Fruit fly (Drosophila melanogaster) whole organism, embryonic: ENCODE data around the gene moon.

Experiments used
- Adf1 ChIP-seq: fragments of 200-800 bp; sonication (Bioruptor generic); IDR thresholded peaks from 2 replicates; pipeline ENCODE4 v1.3.6; 2022; ENCODE audit warnings: missing biosample characterization, missing genetic modification characterization
- Blimp-1 ChIP-seq: fragments of 200-800 bp; sonication (Bioruptor generic); optimal IDR thresholded peaks from 3 replicates; lab custom pipeline; 2018; ENCODE audit warnings: missing biosample characterization, missing genetic modification characterization, mild to moderate bottlenecking, moderate library complexity, missing genetic modification reagents
- CG10654 ChIP-seq: fragments of 200-800 bp; sonication (Bioruptor generic); optimal IDR thresholded peaks from 2 replicates; lab custom pipeline; 2016; ENCODE audit warnings: missing biosample characterization, missing genetic modification characterization
- CG11560 ChIP-seq: fragments of 200-800 bp; sonication (Bioruptor generic); IDR thresholded peaks from 3 replicates; pipeline ENCODE4 v1.3.6; 2022; ENCODE audit warnings: missing biosample characterization, missing genetic modification characterization
- CG12155 ChIP-seq: fragments of 200-800 bp; sonication (Bioruptor generic); optimal IDR thresholded peaks from 3 replicates; lab custom pipeline; 2016; ENCODE audit warnings: missing biosample characterization, missing genetic modification characterization
- CG14710 ChIP-seq: fragments of 200-800 bp; sonication (Bioruptor generic); optimal IDR thresholded peaks from 3 replicates; lab custom pipeline; 2019; ENCODE audit warnings: missing biosample characterization, mild to moderate bottlenecking, missing genetic modification characterization, moderate library complexity
- CG15011 ChIP-seq: fragments of 200-800 bp; sonication (Bioruptor generic); optimal IDR thresholded peaks from 3 replicates; lab custom pipeline; 2018; ENCODE audit warnings: missing biosample characterization, mild to moderate bottlenecking, missing genetic modification characterization
- CG15696 ChIP-seq: fragments of 200-800 bp; sonication (Bioruptor generic); optimal IDR thresholded peaks from 2 replicates; lab custom pipeline; 2019; ENCODE audit warnings: missing biosample characterization, mild to moderate bottlenecking, missing genetic modification characterization, moderate library complexity
- CG17328 ChIP-seq: fragments of 200-800 bp; sonication (Bioruptor generic); IDR thresholded peaks from 2 replicates; pipeline ENCODE4 v1.3.6; 2022; ENCODE audit warnings: missing biosample characterization, missing genetic modification characterization
- CG17359 ChIP-seq: fragments of 200-800 bp; sonication (Bioruptor generic); optimal IDR thresholded peaks from 3 replicates; lab custom pipeline; 2018; ENCODE audit warnings: missing biosample characterization, mild to moderate bottlenecking, missing genetic modification characterization, moderate library complexity
- CG17912 ChIP-seq: fragments of 200-800 bp; sonication (Bioruptor generic); optimal IDR thresholded peaks from 2 replicates; lab custom pipeline; 2018; ENCODE audit warnings: missing biosample characterization, mild to moderate bottlenecking, missing genetic modification characterization
- CG2199 ChIP-seq: fragments of 200-800 bp; sonication (Bioruptor generic); IDR thresholded peaks from 3 replicates; pipeline ENCODE4 v1.3.6; 2022; ENCODE audit warnings: missing biosample characterization, missing genetic modification characterization
- CG31365 ChIP-seq: fragments of 200-800 bp; sonication (Bioruptor generic); optimal IDR thresholded peaks from 2 replicates; lab custom pipeline; 2018; ENCODE audit warnings: missing biosample characterization, mild to moderate bottlenecking, missing genetic modification characterization
- CG31441 ChIP-seq: fragments of 200-800 bp; sonication (Bioruptor generic); IDR thresholded peaks from 2 replicates; pipeline ENCODE4 v1.3.6; 2022; ENCODE audit warnings: missing biosample characterization, missing genetic modification characterization
- CG42726 ChIP-seq: fragments of 200-800 bp; sonication (Bioruptor generic); IDR thresholded peaks from 2 replicates; pipeline ENCODE4 v1.3.6; 2022; ENCODE audit warnings: missing biosample characterization, missing genetic modification characterization; ENCODE audit not compliant: partially characterized antibody
- CG4730 ChIP-seq: fragments of 200-800 bp; sonication (Bioruptor generic); IDR thresholded peaks from 2 replicates; pipeline ENCODE4 v1.3.6; 2022; ENCODE audit warnings: missing biosample characterization, missing genetic modification characterization
- CG4820 ChIP-seq: fragments of 200-800 bp; sonication (Bioruptor generic); optimal IDR thresholded peaks from 3 replicates; lab custom pipeline; 2016; ENCODE audit warnings: missing biosample characterization, missing genetic modification characterization
- CG6689 ChIP-seq: fragments of 200-800 bp; sonication (Bioruptor generic); IDR thresholded peaks from 2 replicates; pipeline ENCODE4 v1.3.6; 2022; ENCODE audit warnings: missing biosample characterization, missing genetic modification characterization
- CG8388 ChIP-seq: fragments of 200-800 bp; sonication (Bioruptor generic); optimal IDR thresholded peaks from 2 replicates; lab custom pipeline; 2019; ENCODE audit warnings: missing biosample characterization, mild to moderate bottlenecking, missing genetic modification characterization, moderate library complexity
- Chrac-16 ChIP-seq: fragments of 200-800 bp; sonication (Bioruptor generic); optimal IDR thresholded peaks from 3 replicates; lab custom pipeline; 2016; ENCODE audit warnings: missing biosample characterization, missing genetic modification characterization
- Ets65A ChIP-seq: fragments of 200-800 bp; sonication (Bioruptor generic); peaks from one replicate; lab custom pipeline; 2016; ENCODE audit warnings: missing biosample characterization, missing genetic modification characterization
- Hmr ChIP-seq: fragments of 200-800 bp; sonication (Bioruptor generic); optimal IDR thresholded peaks from 3 replicates; lab custom pipeline; 2017; ENCODE audit warnings: mild to moderate bottlenecking, missing biosample characterization, missing genetic modification reagents, missing genetic modification characterization
- Lhr ChIP-seq: fragments of 200-800 bp; sonication (Bioruptor generic); optimal IDR thresholded peaks from 3 replicates; lab custom pipeline; 2017; ENCODE audit warnings: mild to moderate bottlenecking, missing biosample characterization, missing genetic modification reagents, missing genetic modification characterization
- Med ChIP-seq: fragments of 200-800 bp; sonication (Bioruptor generic); peaks from one replicate; lab custom pipeline; 2016; ENCODE audit warnings: missing biosample characterization, missing genetic modification characterization, mild to moderate bottlenecking, inconsistent platforms, moderate library complexity
- NC2α ChIP-seq: fragments of 200-800 bp; sonication (Bioruptor generic); optimal IDR thresholded peaks from 2 replicates; lab custom pipeline; 2016; ENCODE audit warnings: missing biosample characterization, missing genetic modification characterization
- NK7.1 ChIP-seq: fragments of 200-800 bp; sonication (Bioruptor generic); optimal IDR thresholded peaks from 3 replicates; lab custom pipeline; 2016; ENCODE audit warnings: missing biosample characterization, missing genetic modification characterization
- Neu2 ChIP-seq: fragments of 200-800 bp; sonication (Bioruptor generic); optimal IDR thresholded peaks from 3 replicates; lab custom pipeline; 2016; ENCODE audit warnings: missing biosample characterization, missing genetic modification characterization, borderline replicate concordance
- Optix ChIP-seq: fragments of 200-800 bp; sonication (Bioruptor generic); IDR thresholded peaks from 3 replicates; pipeline ENCODE4 v1.3.6; 2022; ENCODE audit warnings: missing biosample characterization, missing genetic modification characterization
- Sox102F ChIP-seq: fragments of 200-800 bp; sonication (Bioruptor generic); optimal IDR thresholded peaks from 2 replicates; lab custom pipeline; 2018; ENCODE audit warnings: missing biosample characterization, mild to moderate bottlenecking, missing genetic modification characterization, moderate library complexity
- Xbp1 ChIP-seq: fragments of 200-800 bp; sonication (Bioruptor generic); optimal IDR thresholded peaks from 3 replicates; lab custom pipeline; 2016; ENCODE audit warnings: missing biosample characterization, mild to moderate bottlenecking, missing genetic modification characterization
- az2 ChIP-seq: fragments of 200-800 bp; sonication (Bioruptor generic); optimal IDR thresholded peaks from 3 replicates; lab custom pipeline; 2016; ENCODE audit warnings: missing biosample characterization, missing genetic modification characterization
- cg ChIP-seq: fragments of 200-800 bp; sonication (Bioruptor generic); optimal IDR thresholded peaks from 3 replicates; lab custom pipeline; 2019; ENCODE audit warnings: missing biosample characterization, mild to moderate bottlenecking, missing genetic modification characterization, moderate library complexity
- chinmo ChIP-seq: fragments of 200-800 bp; sonication (Bioruptor generic); IDR thresholded peaks from 4 replicates; pipeline ENCODE4 v1.3.6; 2022; ENCODE audit warnings: missing biosample characterization, missing genetic modification characterization; ENCODE audit not compliant: partially characterized antibody
- chm ChIP-seq: fragments of 200-800 bp; sonication (Bioruptor generic); IDR thresholded peaks from 2 replicates; pipeline ENCODE4 v1.3.6; 2022; ENCODE audit warnings: missing biosample characterization, missing genetic modification characterization
- dmrt11E ChIP-seq: fragments of 200-800 bp; sonication (Bioruptor generic); optimal IDR thresholded peaks from 3 replicates; lab custom pipeline; 2018; ENCODE audit warnings: missing biosample characterization, mild to moderate bottlenecking, missing genetic modification characterization, moderate library complexity
- dpn ChIP-seq, 2 experiments: fragments of 200-800 bp; sonication (Bioruptor generic); optimal IDR thresholded peaks; 3 replicates each; lab custom pipeline; 2016; ENCODE audit warnings: missing biosample characterization in 2 of 2, missing genetic modification characterization in 2 of 2
- eve ChIP-seq, 2 experiments: fragments of >200 bp; optimal IDR thresholded peaks; 2 replicates each; lab custom pipeline; 2017; ENCODE audit warnings: missing biosample characterization in 2 of 2, missing genetic modification characterization in 2 of 2
- eyg ChIP-seq: fragments of 200-800 bp; sonication (Bioruptor generic); optimal IDR thresholded peaks from 3 replicates; lab custom pipeline; 2016; ENCODE audit warnings: missing biosample characterization, missing genetic modification characterization
- gce ChIP-seq: fragments of 200-800 bp; sonication (Bioruptor generic); IDR thresholded peaks from 3 replicates; pipeline ENCODE4 v1.3.6; 2022; ENCODE audit warnings: missing biosample characterization, missing genetic modification characterization
- hb ChIP-seq: fragments of 200-800 bp; sonication (Bioruptor generic); IDR thresholded peaks from 3 replicates; pipeline ENCODE4 v1.3.6; 2022; ENCODE audit warnings: missing biosample characterization, missing genetic modification characterization; ENCODE audit not compliant: partially characterized antibody
- ind ChIP-seq: fragments of 200-800 bp; sonication (Bioruptor generic); optimal IDR thresholded peaks from 3 replicates; lab custom pipeline; 2016; ENCODE audit warnings: missing biosample characterization, missing genetic modification characterization
- insv ChIP-seq, 2 experiments: fragments of 200-800 bp; sonication (Bioruptor generic); optimal IDR thresholded peaks; 3 replicates each; lab custom pipeline; 2016 to 2018; ENCODE audit warnings: missing biosample characterization in 2 of 2, missing genetic modification characterization in 2 of 2
- kay ChIP-seq: fragments of 200-800 bp; sonication (Bioruptor generic); optimal IDR thresholded peaks from 2 replicates; lab custom pipeline; 2016; ENCODE audit warnings: missing biosample characterization, missing genetic modification characterization
- klu ChIP-seq: fragments of 200-800 bp; sonication (Bioruptor generic); IDR thresholded peaks from 2 replicates; pipeline ENCODE4 v1.3.6; 2022; ENCODE audit warnings: missing biosample characterization, missing genetic modification characterization
- lola ChIP-seq, 3 experiments: fragments of >200 bp in 2 of 3; fragments of 200-800 bp in 1 of 3; sonication (Bioruptor generic) in 1 of 3; optimal IDR thresholded peaks; 2 replicates each; lab custom pipeline; 2017 to 2019; ENCODE audit warnings: missing biosample characterization in 3 of 3, missing genetic modification characterization in 3 of 3, mild to moderate bottlenecking in 1 of 3, moderate library complexity in 1 of 3
- otp ChIP-seq: fragments of 200-800 bp; sonication (Bioruptor generic); IDR thresholded peaks from 3 replicates; pipeline ENCODE4, ENCODE4 v1.3.6; 2022; ENCODE audit warnings: missing biosample characterization, missing genetic modification characterization
- p53 ChIP-seq: fragments of 200-800 bp; sonication (Bioruptor generic); optimal IDR thresholded peaks from 2 replicates; lab custom pipeline; 2016; ENCODE audit warnings: missing biosample characterization, missing genetic modification characterization
- prd ChIP-seq, 3 experiments: fragments of >200 bp in 2 of 3; fragments of 200-800 bp in 1 of 3; sonication (Bioruptor generic) in 1 of 3; optimal IDR thresholded peaks in 2 of 3; IDR thresholded peaks in 1 of 3; 2 replicates in 2 of 3; 3 replicates in 1 of 3; pipeline versions ENCODE4 v1.3.6 to Lab custom; 2017 to 2022; ENCODE audit warnings: missing biosample characterization in 1 of 3, missing genetic modification characterization in 1 of 3
- slp2 ChIP-seq: fragments of 200-800 bp; sonication (Bioruptor generic); optimal IDR thresholded peaks from 2 replicates; lab custom pipeline; 2016; ENCODE audit warnings: missing biosample characterization, missing genetic modification characterization
- tap ChIP-seq: fragments of 200-800 bp; optimal IDR thresholded peaks from 3 replicates; lab custom pipeline; 2019; ENCODE audit warnings: missing biosample characterization, mild to moderate bottlenecking, missing genetic modification characterization, moderate library complexity

Gene moon

DNA sequence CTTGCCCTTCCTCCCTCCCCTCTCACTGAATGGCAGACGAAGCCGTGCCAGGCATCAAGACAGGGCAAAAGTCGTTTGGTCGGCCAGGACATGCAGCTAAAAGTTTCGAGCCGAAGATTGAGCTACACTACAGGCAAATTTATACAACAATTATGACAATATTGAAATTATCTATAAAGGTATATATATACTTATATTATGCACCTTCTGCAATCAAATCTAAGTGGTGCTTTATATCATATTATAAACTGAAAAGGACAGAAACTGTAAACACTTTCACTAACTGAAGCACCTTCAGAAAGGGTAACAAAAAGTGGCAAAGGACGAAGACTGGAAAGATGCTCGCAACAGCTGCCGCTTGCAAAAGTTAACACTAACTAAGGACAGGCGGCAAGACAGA lies 3.6 kb upstream of the moon start (continued):
- TF ChIP-seq Chrac-16 (GFP tag; lab: Kevin White, UChicago): no peak
- peak in 1 of 2 experiments; percentile 28 for TF ChIP-seq eve (GFP tag; optimal IDR thresholded peaks at IDR 0.05; lab: Kevin White, UChicago)
- no peak for TF ChIP-seq ind (GFP tag; lab: Kevin White, UChicago)
- no peak for TF ChIP-seq CG6689
- TF ChIP-seq CG4730 (GFP tag; lab: Robert Waterston, UW): no peak
- TF ChIP-seq NC2α: no peak
- TF ChIP-seq p53 (GFP tag; lab: Kevin White, UChicago): no peak
- peak; percentile 10 for TF ChIP-seq tap (tag; lab: Kevin White, UChicago)
- TF ChIP-seq CG17912 (GFP tag; lab: Kevin White, UChicago): no peak
- TF ChIP-seq Xbp1 (GFP tag; lab: Kevin White, UChicago): peak; percentile 12
- no peak for TF ChIP-seq CG12155 (GFP tag; lab: Kevin White, UChicago)
- TF ChIP-seq CG17359 (tag; lab: Kevin White, UChicago): peak; percentile 38
- TF ChIP-seq CG31441 (GFP tag; lab: Robert Waterston, UW): peak; percentile 33; the same call in 1 of the 2 replicates
- no peak for TF ChIP-seq Lhr
- no peak for TF ChIP-seq CG2199 (GFP tag; lab: Robert Waterston, UW)
- TF ChIP-seq CG8388 (GFP tag; lab: Kevin White, UChicago): peak; percentile 22
- TF ChIP-seq otp: no peak
- TF ChIP-seq klu (GFP tag; lab: Robert Waterston, UW): no peak

DNA sequence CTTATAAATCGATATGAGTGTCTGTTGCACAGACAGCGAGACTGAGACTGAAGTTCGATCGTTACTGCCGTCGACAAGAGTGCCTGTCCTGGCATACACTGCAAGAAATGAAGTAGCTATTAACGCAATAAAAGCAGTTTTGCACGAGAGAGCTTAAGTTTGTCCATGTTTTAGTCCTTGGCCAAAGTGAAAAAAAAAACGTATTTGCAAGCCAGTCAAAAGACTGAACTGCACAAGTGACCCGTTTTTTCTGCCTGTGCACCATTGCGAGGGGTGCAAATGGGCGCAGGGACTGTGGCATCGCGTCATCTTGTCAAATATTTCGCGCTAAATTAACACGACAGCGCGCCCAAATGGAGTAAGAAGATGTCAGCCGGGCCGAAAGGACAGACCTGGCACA lies 3.0 kb upstream of the moon start:
- TF ChIP-seq gce (GFP tag; lab: Robert Waterston, UW): no peak
- TF ChIP-seq CG15696: no peak
- peak; percentile 78 for TF ChIP-seq Ets65A (GFP tag; lab: Kevin White, UChicago)
- TF ChIP-seq Optix (GFP tag; lab: Robert Waterston, UW): 0 out of 3 replicates have a peak, but pooled peaks have one; percentile 38
- TF ChIP-seq Sox102F: peak; percentile 18
- TF ChIP-seq lola (GFP tag; optimal IDR thresholded peaks at IDR 0.05; lab: Kevin White, UChicago): peak in 1 of 3 experiments; percentile 22
- no peak for TF ChIP-seq CG15011 (GFP tag; lab: Kevin White, UChicago)
- no peak for TF ChIP-seq CG31365 (tag; lab: Kevin White, UChicago)
- no peak for TF ChIP-seq eyg
- TF ChIP-seq Adf1 (GFP tag; lab: Robert Waterston, UW): no peak
- TF ChIP-seq Blimp-1 (GFP tag; lab: Kevin White, UChicago): peak; percentile 12
- peak; percentile 3 for TF ChIP-seq CG4820 (GFP tag; lab: Kevin White, UChicago)
- peak in 1 of 2 experiments; percentile 4 for TF ChIP-seq dpn (GFP tag; optimal IDR thresholded peaks at IDR 0.05; lab: Kevin White, UChicago)
- TF ChIP-seq hb: no peak
- TF ChIP-seq cg: no peak
- peak; percentile 77 for TF ChIP-seq Med (GFP tag; lab: Kevin White, UChicago)
- 0 out of 2 replicates have a peak, but pooled peaks have one; percentile 28 for TF ChIP-seq CG17328 (GFP tag; lab: Robert Waterston, UW)
- TF ChIP-seq chm (GFP tag; lab: Robert Waterston, UW): no peak
- TF ChIP-seq dmrt11E (tag; lab: Kevin White, UChicago): peak; percentile 33
- TF ChIP-seq CG42726 (GFP tag; lab: Robert Waterston, UW): no peak
- TF ChIP-seq CG10654 (GFP tag; lab: Kevin White, UChicago): no peak
- TF ChIP-seq Hmr (GFP tag; lab: Kevin White, UChicago): peak; percentile 15
- no peak for TF ChIP-seq CG11560
- TF ChIP-seq prd (optimal IDR thresholded peaks at IDR 0.05; lab: Kevin White, UChicago): no peak
- TF ChIP-seq prd (GFP tag; IDR thresholded peaks at IDR 0.05; lab: Robert Waterston, UW): peak; percentile 54; the same call in 2 of the 3 replicates
- TF ChIP-seq slp2 (GFP tag; lab: Kevin White, UChicago): no peak
- no peak for TF ChIP-seq NK7.1 (GFP tag; lab: Kevin White, UChicago)
- TF ChIP-seq CG14710: no peak
- TF ChIP-seq Neu2 (GFP tag; lab: Kevin White, UChicago): no peak
- TF ChIP-seq insv (GFP tag; optimal IDR thresholded peaks at IDR 0.05; lab: Kevin White, UChicago): no peak
- peak; percentile 2 for TF ChIP-seq az2 (GFP tag; lab: Kevin White, UChicago)
- TF ChIP-seq kay (GFP tag; lab: Kevin White, UChicago): no peak
- no peak for TF ChIP-seq chinmo
